Worm (Caenorhabditis elegans): ENCODE results near the gene gck-2.

gck-2 gene

DNA sequence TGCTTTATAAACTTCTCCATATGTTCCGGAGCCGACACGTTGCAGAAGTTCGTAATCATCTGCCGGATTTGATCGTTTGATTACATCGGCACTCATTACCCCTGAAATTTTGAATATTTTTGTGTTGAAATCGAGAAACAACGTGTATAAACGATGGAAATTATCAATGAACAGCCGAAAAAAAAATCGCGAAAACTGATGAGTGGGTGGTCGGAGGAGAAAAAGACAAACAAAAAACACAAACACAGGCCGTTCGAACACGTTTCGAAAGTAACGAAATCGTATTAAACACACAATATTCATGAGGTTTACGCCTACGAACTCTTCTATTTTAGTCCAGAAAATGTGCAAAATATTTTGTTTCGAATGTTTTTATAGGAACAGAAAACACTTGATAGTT is at the start of gene gck-2:
gck-2 (minus strand) TSS at position 101 of the 400 bp plus-strand sequence.
- no peak for TF ChIP-seq unc-62 (GFP tag; optimal IDR thresholded peaks at IDR 0.05)

DNA sequence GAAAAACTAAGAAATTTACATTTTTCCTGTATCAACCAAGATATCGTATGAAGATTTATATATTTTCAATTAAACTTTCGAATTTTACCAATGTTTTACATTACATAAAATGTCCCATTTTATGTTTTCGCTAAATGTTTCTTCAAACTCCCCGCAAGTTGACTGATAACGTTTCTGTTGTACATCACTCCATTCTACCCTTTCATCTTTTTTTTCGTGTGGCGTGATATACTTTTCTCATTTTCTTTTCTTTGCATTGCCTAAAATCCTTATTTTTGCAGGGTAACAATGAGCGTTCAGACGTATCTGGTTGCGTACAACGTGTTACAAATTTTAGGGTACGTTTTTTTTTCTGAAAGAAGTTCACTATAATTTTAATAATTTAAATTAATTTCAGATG is 46.5 kb upstream of the gck-2 start, which contains the start of gene hpo-8:
hpo-8 (plus strand) TSS at position 282 of the 400 bp plus-strand sequence.
- TF ChIP-seq unc-62 (GFP tag; optimal IDR thresholded peaks at IDR 0.05) = no peak

DNA sequence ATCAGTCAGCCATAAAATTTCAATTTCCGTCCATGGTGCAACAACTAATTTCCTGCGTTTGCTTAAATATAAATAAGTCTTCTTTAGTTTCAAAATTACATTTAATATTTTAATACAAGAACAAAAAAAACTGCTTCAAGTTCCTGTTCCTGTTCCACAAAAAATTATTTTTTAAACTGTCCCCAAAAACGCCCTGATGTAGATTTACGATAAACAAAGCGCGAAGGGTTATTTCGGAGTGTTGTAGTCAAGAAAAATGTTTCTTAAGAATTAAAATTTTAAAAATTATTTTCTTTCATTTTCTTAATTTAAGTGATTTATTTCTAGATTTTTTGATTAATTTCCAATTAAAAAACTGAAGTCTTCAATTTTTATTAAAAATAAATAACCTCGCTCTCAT is 46.1 kb upstream of the gck-2 start, which contains the start of gene T15B7.15:
T15B7.15 (minus strand) TSS at position 67 of the 400 bp plus-strand sequence.
- no peak for TF ChIP-seq unc-62 (GFP tag; optimal IDR thresholded peaks at IDR 0.05)

DNA sequence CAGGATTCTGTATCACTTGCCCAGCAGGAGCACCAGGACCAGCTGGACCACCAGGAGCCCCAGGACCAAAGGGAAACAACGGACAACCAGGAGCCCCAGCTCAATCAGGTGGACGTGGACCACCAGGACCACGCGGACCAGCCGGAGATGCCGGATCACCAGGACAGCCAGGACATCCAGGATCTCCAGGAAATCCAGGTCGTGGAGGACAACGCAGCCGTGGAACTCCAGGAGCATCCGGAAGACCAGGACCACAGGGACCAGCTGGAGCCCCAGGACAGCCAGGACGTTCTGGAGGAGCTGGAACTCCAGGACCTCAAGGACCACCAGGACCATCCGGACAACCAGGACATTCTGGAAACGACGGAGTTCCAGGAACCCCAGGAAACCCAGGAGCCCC is 43.6 kb upstream of the gck-2 start:
- TF ChIP-seq unc-62 (GFP tag; optimal IDR thresholded peaks at IDR 0.05) = no peak

DNA sequence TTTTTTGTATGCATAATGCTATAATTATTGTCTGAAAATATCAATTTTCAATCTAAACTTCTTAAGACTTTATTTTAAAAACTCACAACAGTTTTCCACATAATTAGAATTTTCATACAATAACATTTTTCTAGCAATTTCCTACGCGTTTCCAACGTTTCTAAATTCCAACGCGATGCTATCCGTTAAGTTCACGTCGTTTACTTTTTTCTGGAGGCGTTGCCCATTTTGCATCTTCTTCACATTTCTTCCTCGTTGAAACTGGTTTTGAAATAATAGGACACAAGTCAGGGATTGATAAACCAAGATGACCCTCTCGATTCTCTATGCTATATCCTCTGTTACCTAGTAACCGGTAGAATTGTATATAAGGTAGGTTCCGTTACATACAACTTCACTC is 42.8 kb upstream of the gck-2 start, which contains the start of the genes T15B7.14 and col-143:
T15B7.14 (minus strand) TSS at position 101 of the 400 bp plus-strand sequence.
col-143 (plus strand) TSS at position 394 of the 400 bp plus-strand sequence.
- no peak for TF ChIP-seq unc-62 (GFP tag; optimal IDR thresholded peaks at IDR 0.05)

DNA sequence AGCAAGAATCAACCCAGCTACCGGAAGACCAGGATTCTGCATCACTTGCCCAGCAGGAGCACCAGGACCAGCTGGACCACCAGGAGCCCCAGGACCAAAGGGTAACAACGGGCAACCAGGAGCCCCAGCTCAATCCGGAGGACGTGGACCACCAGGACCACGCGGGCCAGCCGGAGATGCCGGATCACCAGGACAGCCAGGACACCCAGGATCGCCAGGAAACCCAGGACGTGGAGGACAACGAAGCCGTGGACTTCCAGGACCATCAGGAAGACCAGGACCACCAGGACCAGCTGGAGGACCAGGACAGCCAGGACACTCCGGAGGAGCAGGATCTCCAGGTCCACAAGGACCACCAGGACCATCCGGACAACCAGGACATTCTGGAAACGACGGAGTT is 39.1 kb upstream of the gck-2 start:
- TF ChIP-seq unc-62 (GFP tag; optimal IDR thresholded peaks at IDR 0.05) = no peak

DNA sequence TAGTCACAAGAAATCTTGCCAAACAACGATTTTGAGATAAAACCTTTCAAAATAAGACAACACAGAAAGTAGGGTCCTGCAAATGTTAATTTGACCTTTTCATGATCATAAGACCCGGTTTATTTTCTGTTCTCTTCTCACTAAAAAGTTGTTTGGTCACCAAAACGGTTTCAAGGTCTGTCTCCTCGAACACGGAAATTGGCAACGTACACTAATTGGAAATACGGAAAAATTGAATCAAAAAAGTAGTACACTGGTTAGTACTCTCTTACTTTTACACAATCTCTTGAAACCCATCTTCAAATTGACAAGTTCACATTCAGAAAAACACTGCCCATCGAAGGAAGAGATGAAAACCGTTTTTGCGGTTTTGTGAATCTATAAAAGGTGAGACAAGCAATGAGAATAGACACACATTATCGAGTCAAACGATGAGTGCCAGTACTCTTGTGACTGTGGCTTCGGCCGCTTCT is 38.3 kb upstream of the gck-2 start, which contains the start of gene col-142:
col-142 (plus strand) TSS at position 423 of the 473 bp plus-strand sequence.
- TF ChIP-seq unc-62 (GFP tag; optimal IDR thresholded peaks at IDR 0.05) = no peak

DNA sequence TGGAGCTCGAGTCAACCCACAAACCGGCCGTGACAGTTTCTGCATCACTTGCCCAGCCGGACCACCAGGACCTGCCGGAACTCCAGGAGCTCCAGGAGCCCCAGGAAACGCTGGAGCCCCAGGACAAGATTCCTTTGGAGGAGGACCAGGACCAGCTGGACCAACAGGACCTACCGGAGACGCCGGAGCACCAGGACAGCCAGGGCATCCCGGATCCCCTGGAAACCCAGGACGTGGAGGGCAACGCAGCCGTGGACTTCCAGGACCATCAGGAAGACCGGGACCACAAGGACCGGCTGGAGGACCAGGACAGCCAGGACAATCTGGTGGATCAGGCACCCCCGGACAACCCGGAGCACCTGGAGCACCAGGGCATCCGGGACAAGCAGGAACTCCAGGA is 37.6 kb upstream of the gck-2 start:
- no peak for TF ChIP-seq unc-62 (GFP tag; optimal IDR thresholded peaks at IDR 0.05)

DNA sequence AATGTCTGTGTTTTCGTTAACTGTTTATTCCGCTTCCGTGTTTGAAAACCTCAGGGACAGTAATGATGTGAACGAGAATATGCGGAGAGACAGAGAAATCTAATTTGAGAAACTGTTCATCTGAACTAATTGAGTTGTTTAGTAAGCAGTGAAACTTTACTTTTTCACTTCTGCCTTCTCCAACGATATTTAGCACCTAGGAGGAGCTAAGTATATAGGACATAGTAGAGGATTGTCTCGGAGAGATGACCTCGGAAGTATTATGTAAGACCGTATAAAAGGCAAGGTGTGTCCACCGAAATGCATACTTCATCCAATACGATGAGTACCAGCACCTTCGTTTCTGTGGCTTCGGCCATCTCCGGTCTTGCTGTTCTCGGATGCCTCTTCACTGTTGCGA is 36.9 kb upstream of the gck-2 start, which contains the start of gene col-141:
col-141 (plus strand) TSS at position 301 of the 400 bp plus-strand sequence.
- no peak for TF ChIP-seq unc-62 (GFP tag; optimal IDR thresholded peaks at IDR 0.05)

DNA sequence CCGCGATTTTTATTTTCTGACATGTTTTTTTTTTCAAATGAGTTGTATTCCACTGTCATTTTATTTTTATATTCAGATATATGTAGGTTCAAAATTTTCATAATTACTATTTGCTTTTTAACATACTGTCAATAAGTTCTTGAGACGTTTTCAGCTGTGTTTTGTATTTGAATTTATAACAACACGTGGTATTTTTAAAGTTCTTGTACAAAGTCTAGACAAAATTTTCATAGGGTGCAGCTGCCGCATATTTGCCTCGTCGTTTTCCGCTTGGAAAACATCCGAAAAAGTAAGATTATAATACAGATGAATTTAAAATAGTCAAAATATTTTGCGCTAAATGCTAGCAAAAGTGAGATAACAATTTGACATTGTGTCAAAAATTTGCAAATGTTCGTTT is 36.3 kb upstream of the gck-2 start, which contains the start of gene dmsr-15:
dmsr-15 (minus strand) TSS at position 101 of the 400 bp plus-strand sequence.
- TF ChIP-seq unc-62 (GFP tag; optimal IDR thresholded peaks at IDR 0.05) = no peak

DNA sequence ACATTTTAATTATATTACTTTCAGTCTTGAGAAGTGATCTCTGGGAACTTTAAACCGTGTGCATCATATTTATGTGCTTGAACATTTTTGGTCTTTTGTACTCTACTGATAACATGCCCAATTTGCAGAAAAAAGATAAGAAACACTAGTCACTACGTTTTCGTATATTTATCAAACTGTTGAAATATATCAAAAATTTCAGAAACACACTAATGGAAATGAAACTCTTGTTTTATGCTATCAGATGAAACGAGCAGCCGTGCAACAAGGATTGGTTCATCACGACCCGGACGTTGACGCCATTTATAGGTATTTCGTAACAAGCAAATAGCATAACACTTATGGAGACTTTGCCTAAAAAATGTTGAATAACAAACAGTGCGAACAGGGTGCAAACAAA is 31.0 kb upstream of the gck-2 start:
- TF ChIP-seq unc-62 (GFP tag; optimal IDR thresholded peaks at IDR 0.05) = no peak

DNA sequence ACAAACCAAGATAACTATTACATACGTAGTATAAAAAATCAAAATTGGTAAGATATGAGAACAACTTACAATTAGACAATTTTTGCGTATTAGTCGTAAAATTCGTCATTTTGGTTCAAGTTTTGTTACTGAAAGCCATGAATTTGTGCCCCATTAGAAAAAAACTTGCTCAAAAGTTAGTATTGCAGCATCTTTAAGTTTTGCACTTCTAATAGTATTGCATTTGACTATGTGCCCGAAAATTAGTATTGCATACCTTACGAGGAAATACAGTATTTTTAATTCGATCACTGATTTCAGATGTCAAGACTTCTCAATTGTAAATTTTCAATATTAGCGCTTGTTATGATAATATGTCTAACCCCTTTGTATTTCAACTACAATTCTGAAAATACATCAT is 29.0 kb upstream of the gck-2 start, which contains the start of gene T15B7.8:
T15B7.8 (plus strand) TSS at position 301 of the 400 bp plus-strand sequence.
- no peak for TF ChIP-seq unc-62 (GFP tag; optimal IDR thresholded peaks at IDR 0.05)

DNA sequence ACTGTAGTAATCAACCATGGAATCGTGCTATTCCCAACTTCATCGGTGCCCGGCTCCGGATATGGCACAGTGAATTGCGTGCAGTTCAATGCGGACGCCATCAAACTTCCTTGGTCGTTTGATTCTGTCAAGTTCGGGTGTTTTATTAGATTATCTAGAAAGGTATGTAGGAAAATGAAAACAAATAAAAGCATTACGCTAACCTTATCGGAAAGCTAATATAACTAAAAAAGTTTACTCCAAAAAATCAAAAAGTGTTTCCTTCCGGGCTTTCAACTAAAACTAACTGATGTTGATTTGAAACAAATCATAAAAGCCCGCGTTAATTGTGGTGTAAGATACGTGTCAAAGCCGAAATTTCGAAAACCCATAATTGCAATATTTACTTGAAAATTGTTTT is 27.3 kb upstream of the gck-2 start, which contains the start of gene dmsr-13:
dmsr-13 (minus strand) TSS at position 101 of the 400 bp plus-strand sequence.
- no peak for TF ChIP-seq unc-62 (GFP tag; optimal IDR thresholded peaks at IDR 0.05)

DNA sequence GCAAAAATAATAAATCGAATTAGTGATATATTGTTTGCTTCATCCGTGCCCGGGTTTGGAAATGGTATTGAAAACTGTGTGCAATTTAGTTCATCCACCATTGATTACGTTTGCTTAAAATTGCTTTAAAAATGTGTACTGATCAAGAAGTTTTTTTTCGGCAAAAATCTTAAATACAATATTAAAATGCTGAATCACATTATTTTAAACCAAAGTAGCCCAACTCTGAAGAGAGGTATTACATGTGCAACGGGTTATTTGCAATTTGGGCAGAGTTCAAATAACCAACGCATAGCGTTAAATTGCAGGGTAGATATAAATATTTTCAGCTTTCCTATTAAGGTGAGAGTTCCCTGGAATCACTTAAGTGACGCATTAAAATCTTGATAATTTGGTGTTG is 24.7 kb upstream of the gck-2 start, which contains the start of gene dmsr-14:
dmsr-14 (minus strand) TSS at position 101 of the 400 bp plus-strand sequence.
- TF ChIP-seq unc-62 (GFP tag; optimal IDR thresholded peaks at IDR 0.05) = no peak

DNA sequence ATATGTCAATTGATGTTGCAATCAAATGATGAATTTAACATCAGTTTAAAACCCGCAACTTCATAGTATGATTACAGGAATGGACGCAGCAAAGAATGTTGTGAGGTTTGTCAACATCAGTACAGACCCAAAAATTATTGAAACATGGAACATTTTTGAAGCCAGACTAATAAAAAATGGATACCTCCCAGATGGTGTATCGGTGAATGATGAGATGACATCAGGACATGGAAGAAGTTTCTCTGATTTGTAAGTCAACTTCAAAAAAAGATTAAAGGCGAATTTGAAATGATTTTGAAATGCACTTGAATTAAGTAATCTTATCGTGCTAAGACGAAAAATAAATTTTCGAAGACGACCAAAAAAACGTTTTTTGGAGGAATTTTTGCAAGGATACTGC is 21.4 kb upstream of the gck-2 start:
- TF ChIP-seq unc-62 (GFP tag; optimal IDR thresholded peaks at IDR 0.05) = no peak

DNA sequence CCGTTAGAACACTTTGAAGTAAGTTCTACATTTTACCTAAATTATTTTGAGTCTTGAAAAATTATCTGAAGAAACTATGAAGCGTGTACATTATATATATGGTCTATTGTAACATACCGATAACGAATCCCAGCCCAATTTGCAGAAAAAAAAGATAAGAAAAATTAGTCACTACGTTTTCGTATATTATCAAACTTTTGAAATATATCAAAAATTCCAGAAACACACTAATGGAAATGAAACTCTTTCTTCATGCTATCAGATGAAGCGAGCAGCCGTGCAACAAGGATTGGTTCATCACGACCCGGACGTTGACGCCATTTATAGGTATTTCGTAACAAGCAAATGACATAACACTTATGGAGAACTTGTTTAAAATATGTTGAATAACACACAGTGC is 19.4 kb upstream of the gck-2 start:
- no peak for TF ChIP-seq unc-62 (GFP tag; optimal IDR thresholded peaks at IDR 0.05)

DNA sequence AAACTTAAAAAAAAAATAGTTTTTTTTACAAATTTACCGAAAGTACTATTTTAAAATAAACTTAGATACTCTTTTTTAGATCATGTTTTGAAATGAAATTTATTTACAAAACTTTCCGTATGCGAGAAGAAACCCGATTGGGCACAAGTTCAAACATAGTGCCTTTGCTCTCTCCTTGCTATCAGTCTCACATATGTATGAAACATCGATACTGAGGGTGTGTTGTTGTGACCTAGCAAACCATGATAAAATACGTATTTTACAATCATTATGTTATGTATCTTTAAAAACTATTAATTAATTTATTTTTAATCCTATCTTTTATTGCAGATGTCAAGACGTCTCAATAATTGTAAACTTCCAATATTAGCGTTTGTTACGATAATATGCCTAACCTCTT is 17.6 kb upstream of the gck-2 start:
- TF ChIP-seq unc-62 (GFP tag; optimal IDR thresholded peaks at IDR 0.05) = no peak

All from whole organism, dauer.